Fruit fly (Drosophila melanogaster) whole organism, embryonic: ENCODE results near the gene Taf8.

Source experiments
- CG2199 ChIP-seq: fragments of 200-800 bp; sonication (Bioruptor generic); IDR thresholded peaks from 3 replicates; pipeline ENCODE4 v1.3.6; 2022; ENCODE audit warnings: missing biosample characterization, missing genetic modification characterization
- CG3163 ChIP-seq: fragments of 200-800 bp; sonication (Bioruptor generic); optimal IDR thresholded peaks from 3 replicates; lab custom pipeline; 2016; ENCODE audit warnings: missing biosample characterization, missing genetic modification characterization
- CG6689 ChIP-seq: fragments of 200-800 bp; sonication (Bioruptor generic); IDR thresholded peaks from 2 replicates; pipeline ENCODE4 v1.3.6; 2022; ENCODE audit warnings: missing biosample characterization, missing genetic modification characterization
- CG8359 ChIP-seq: fragments of 200-800 bp; sonication (Bioruptor generic); optimal IDR thresholded peaks from 2 replicates; lab custom pipeline; 2017; ENCODE audit warnings: missing biosample characterization, mild to moderate bottlenecking, missing genetic modification characterization, borderline replicate concordance
- Dip2 ChIP-seq: fragments of 200-800 bp; sonication (Bioruptor generic); IDR thresholded peaks from 2 replicates; pipeline ENCODE4 v1.3.6; 2022; ENCODE audit warnings: missing biosample characterization, missing genetic modification characterization
- Fer2 ChIP-seq: fragments of 200-800 bp; sonication (Bioruptor generic); optimal IDR thresholded peaks from 2 replicates; lab custom pipeline; 2018; ENCODE audit warnings: missing biosample characterization, mild to moderate bottlenecking, missing genetic modification characterization, moderate library complexity
- Optix ChIP-seq: fragments of 200-800 bp; sonication (Bioruptor generic); IDR thresholded peaks from 3 replicates; pipeline ENCODE4 v1.3.6; 2022; ENCODE audit warnings: missing biosample characterization, missing genetic modification characterization
- Sox100B ChIP-seq: fragments of 200-800 bp; sonication (Bioruptor generic); optimal IDR thresholded peaks from 3 replicates; lab custom pipeline; 2018; ENCODE audit warnings: missing biosample characterization, mild to moderate bottlenecking, missing genetic modification characterization
- cato ChIP-seq: fragments of 200-800 bp; sonication (Bioruptor generic); optimal IDR thresholded peaks from 2 replicates; lab custom pipeline; 2016; ENCODE audit warnings: missing biosample characterization, missing genetic modification characterization, borderline replicate concordance
- insv ChIP-seq, 2 experiments: fragments of 200-800 bp; sonication (Bioruptor generic); optimal IDR thresholded peaks; 3 replicates each; lab custom pipeline; 2016 to 2018; ENCODE audit warnings: missing biosample characterization in 2 of 2, missing genetic modification characterization in 2 of 2
- pita ChIP-seq: fragments of 200-800 bp; sonication (Bioruptor generic); optimal IDR thresholded peaks from 2 replicates; lab custom pipeline; 2017; ENCODE audit warnings: missing biosample characterization, mild to moderate bottlenecking, missing genetic modification characterization
- tx ChIP-seq: fragments of 200-800 bp; sonication (Bioruptor generic); optimal IDR thresholded peaks from 2 replicates; lab custom pipeline; 2016; ENCODE audit warnings: missing biosample characterization, missing genetic modification characterization

DNA sequence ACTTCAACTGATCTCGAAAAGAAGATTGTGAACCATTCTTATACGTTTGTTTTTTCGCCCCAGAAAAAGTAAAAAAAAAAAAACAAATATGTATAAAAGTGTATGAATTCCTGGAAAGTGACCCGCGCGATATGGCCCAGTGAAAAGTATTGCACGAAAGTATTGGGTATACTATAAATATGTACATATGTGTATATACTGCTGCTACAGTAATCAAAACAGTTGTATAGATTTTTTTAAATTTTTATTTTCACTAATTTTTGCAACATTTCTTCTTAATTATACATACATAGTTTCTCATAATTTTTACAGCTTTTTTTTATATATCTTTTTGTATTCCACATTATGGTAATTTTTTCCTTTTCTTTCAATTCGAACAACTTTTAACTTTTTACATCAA is 28.4 kb downstream of the Taf8 start, which contains the start of gene CG43133:
- no peak for TF ChIP-seq Optix
- no peak for TF ChIP-seq Dip2
- no peak for TF ChIP-seq CG3163 (GFP tag; lab: Kevin White, UChicago)
- no peak for TF ChIP-seq CG2199 (GFP tag; lab: Robert Waterston, UW)
- no peak for TF ChIP-seq CG8359 (GFP tag; lab: Kevin White, UChicago)
- no peak for TF ChIP-seq Fer2 (tag; lab: Kevin White, UChicago)
- no peak for TF ChIP-seq cato (GFP tag; lab: Kevin White, UChicago)
- TF ChIP-seq Sox100B (GFP tag; lab: Kevin White, UChicago): no peak
- TF ChIP-seq pita: no peak
- no peak for TF ChIP-seq tx (GFP tag; lab: Kevin White, UChicago)
- no peak for TF ChIP-seq insv (GFP tag; optimal IDR thresholded peaks at IDR 0.05; lab: Kevin White, UChicago)
- no peak for TF ChIP-seq CG6689 (GFP tag; lab: Robert Waterston, UW)
